Worm (Caenorhabditis elegans): ENCODE data around the gene F46F5.16.

F46F5.16 gene

DNA sequence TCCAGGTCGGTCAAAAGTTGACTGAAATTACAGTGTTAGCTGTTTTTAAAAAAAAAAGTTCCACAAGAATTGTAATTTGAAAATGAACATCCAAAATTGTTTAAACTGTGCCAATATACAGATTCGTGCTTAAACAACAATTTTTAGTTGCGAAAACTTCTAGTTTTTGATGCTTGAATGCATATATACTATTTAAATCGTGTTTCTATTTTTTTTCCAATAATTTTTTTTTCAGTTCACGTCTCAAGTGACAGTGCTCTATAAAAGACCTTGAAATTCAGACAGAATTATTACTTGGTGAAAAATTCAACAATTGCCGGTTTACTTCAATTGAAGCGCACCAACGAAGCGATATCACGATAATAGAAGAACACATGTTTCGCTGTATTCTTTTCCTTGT lies at the start of gene F46F5.16:
Gene F46F5.16 (plus strand): TSS at position 301 of the 400 bp plus-strand sequence.
- TF ChIP-seq ceh-13 (GFP tag; optimal IDR thresholded peaks at IDR 0.05) (no peak), flt-1 (GFP tag; IDR thresholded peaks at IDR 0.05) (no peak), scrt-1 (GFP tag; IDR thresholded peaks at IDR 0.05) (no peak), hmbx-1 (tag; optimal IDR thresholded peaks at IDR 0.05) (no peak), tra-4 (tag; optimal IDR thresholded peaks at IDR 0.05) (no peak), tbx-37 (GFP tag; conservative IDR thresholded peaks at IDR 0.05) (no peak), tbx-11 (GFP tag; IDR thresholded peaks at IDR 0.05) (no peak)

DNA sequence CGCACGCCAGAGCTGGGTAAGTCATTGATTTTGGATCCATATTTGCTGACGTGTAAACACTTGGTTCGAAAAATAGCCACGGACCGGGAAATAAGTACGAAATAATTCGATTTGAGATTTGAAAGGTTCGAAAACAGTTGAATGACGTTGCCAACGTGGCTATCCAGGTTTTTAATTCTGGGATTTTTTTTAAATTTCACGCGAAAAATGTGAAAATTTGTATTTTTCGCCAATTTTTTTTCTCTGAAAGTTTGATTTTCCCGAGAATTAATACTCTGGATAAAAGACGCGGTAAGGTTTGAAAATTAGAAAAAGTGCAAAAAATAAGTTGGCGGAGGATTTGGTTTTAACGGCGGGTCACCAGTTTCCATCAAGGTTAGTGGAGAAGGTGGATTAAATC lies 46.2 kb upstream of the F46F5.16 start, which contains the start of gene fbxc-48:
Gene fbxc-48 (minus strand): TSS at position 101 of the 400 bp plus-strand sequence.
- no peak for TF ChIP-seq hmg-4 (GFP tag; optimal IDR thresholded peaks at IDR 0.05)
- no peak for TF ChIP-seq ama-1 (optimal IDR thresholded peaks at IDR 0.05)
- no peak for TF ChIP-seq aly-1 (tag; optimal IDR thresholded peaks at IDR 0.05)
- TF ChIP-seq pes-1 (GFP tag; IDR thresholded peaks at IDR 0.05): no peak
- TF ChIP-seq ets-7 (tag; optimal IDR thresholded peaks at IDR 0.05): no peak
- TF ChIP-seq tra-4 (tag; optimal IDR thresholded peaks at IDR 0.05): no peak
- no peak for TF ChIP-seq F13C5.2 (tag; optimal IDR thresholded peaks at IDR 0.05)
- TF ChIP-seq ceh-36 (tag; optimal IDR thresholded peaks at IDR 0.05): no peak
- no peak for TF ChIP-seq hmbx-1 (tag; optimal IDR thresholded peaks at IDR 0.05)
- TF ChIP-seq ceh-13 (GFP tag; optimal IDR thresholded peaks at IDR 0.05): no peak
- TF ChIP-seq hnd-1 (tag; optimal IDR thresholded peaks at IDR 0.05): no peak
- no peak for TF ChIP-seq B0310.2 (tag; optimal IDR thresholded peaks at IDR 0.05)
- TF ChIP-seq sea-1 (GFP tag; conservative IDR thresholded peaks at IDR 0.05): no peak
- TF ChIP-seq flt-1 (GFP tag; IDR thresholded peaks at IDR 0.05): no peak
- no peak for TF ChIP-seq tbx-11 (GFP tag; IDR thresholded peaks at IDR 0.05)
- TF ChIP-seq scrt-1 (GFP tag; IDR thresholded peaks at IDR 0.05): no peak

ce11 chrII:750155-750554 lies 36.9 kb upstream of the F46F5.16 start, which contains the start of gene snt-6:
Gene snt-6 (minus strand): TSS chrII:750212.
- TF ChIP-seq sea-1 (GFP tag; conservative IDR thresholded peaks at IDR 0.05) (no peak), ceh-36 (tag; optimal IDR thresholded peaks at IDR 0.05) (no peak), tbx-11 (GFP tag; IDR thresholded peaks at IDR 0.05) (no peak), aly-1 (tag; optimal IDR thresholded peaks at IDR 0.05) (no peak), scrt-1 (GFP tag; IDR thresholded peaks at IDR 0.05) (no peak), tra-4 (tag; optimal IDR thresholded peaks at IDR 0.05) (no peak), tbx-37 (GFP tag; conservative IDR thresholded peaks at IDR 0.05) (no peak), F13C5.2 (tag; optimal IDR thresholded peaks at IDR 0.05) (no peak), pes-1 (GFP tag; IDR thresholded peaks at IDR 0.05) (no peak)

DNA sequence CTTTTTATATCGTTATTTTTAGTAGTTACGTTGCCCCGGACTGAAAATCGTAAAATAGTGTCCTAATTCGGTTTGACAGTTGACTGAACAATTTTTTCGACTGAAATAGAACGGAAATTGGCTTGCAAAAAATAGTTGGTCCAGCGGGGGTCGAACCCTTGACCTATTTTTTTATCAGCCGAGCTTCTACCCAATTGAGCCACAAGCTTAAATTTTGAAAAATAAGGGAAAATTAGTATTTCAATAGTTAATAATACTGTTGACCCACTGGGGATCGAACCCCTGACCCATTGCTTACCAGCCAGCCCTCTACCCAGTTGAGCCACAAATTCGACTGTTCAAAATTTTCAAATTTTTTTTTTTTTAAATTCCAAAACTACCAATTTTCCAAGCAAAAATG lies 35.2 kb upstream of the F46F5.16 start:
- TF ChIP-seq pes-1 (GFP tag; IDR thresholded peaks at IDR 0.05) (no peak), hmg-4 (GFP tag; optimal IDR thresholded peaks at IDR 0.05) (no peak), ceh-13 (GFP tag; optimal IDR thresholded peaks at IDR 0.05) (no peak), ama-1 (optimal IDR thresholded peaks at IDR 0.05) (no peak), hnd-1 (tag; optimal IDR thresholded peaks at IDR 0.05) (no peak), ets-7 (tag; optimal IDR thresholded peaks at IDR 0.05) (no peak), aly-1 (tag; optimal IDR thresholded peaks at IDR 0.05) (no peak), flt-1 (GFP tag; IDR thresholded peaks at IDR 0.05) (no peak), sea-1 (GFP tag; conservative IDR thresholded peaks at IDR 0.05) (no peak), B0310.2 (tag; optimal IDR thresholded peaks at IDR 0.05) (no peak), tbx-37 (GFP tag; conservative IDR thresholded peaks at IDR 0.05) (no peak), tbx-11 (GFP tag; IDR thresholded peaks at IDR 0.05) (no peak), tra-4 (tag; optimal IDR thresholded peaks at IDR 0.05) (no peak), F13C5.2 (tag; optimal IDR thresholded peaks at IDR 0.05) (no peak), hmbx-1 (tag; optimal IDR thresholded peaks at IDR 0.05) (no peak), ceh-36 (tag; optimal IDR thresholded peaks at IDR 0.05) (no peak), scrt-1 (GFP tag; IDR thresholded peaks at IDR 0.05) (no peak)

- TF ChIP-seq tra-4 (tag; optimal IDR thresholded peaks at IDR 0.05): no peak
- TF ChIP-seq flt-1 (GFP tag; IDR thresholded peaks at IDR 0.05): no peak
- TF ChIP-seq ceh-36 (tag; optimal IDR thresholded peaks at IDR 0.05): no peak
- no peak for TF ChIP-seq aly-1 (tag; optimal IDR thresholded peaks at IDR 0.05)
- no peak for TF ChIP-seq ets-7 (tag; optimal IDR thresholded peaks at IDR 0.05)
- no peak for TF ChIP-seq tbx-11 (GFP tag; IDR thresholded peaks at IDR 0.05)
- no peak for TF ChIP-seq ama-1 (optimal IDR thresholded peaks at IDR 0.05)
- TF ChIP-seq hnd-1 (tag; optimal IDR thresholded peaks at IDR 0.05): no peak
- no peak for TF ChIP-seq tbx-37 (GFP tag; conservative IDR thresholded peaks at IDR 0.05)
- TF ChIP-seq pes-1 (GFP tag; IDR thresholded peaks at IDR 0.05): no peak
- TF ChIP-seq hmg-4 (GFP tag; optimal IDR thresholded peaks at IDR 0.05): no peak
- TF ChIP-seq F13C5.2 (tag; optimal IDR thresholded peaks at IDR 0.05): no peak
- TF ChIP-seq hmbx-1 (tag; optimal IDR thresholded peaks at IDR 0.05): no peak
- no peak for TF ChIP-seq scrt-1 (GFP tag; IDR thresholded peaks at IDR 0.05)
Observed at ce11 chrII:753469-753868, 33.6 kb upstream of the F46F5.16 start.

- TF ChIP-seq F13C5.2 (tag; optimal IDR thresholded peaks at IDR 0.05): no peak
- no peak for TF ChIP-seq tbx-11 (GFP tag; IDR thresholded peaks at IDR 0.05)
- TF ChIP-seq tra-4 (tag; optimal IDR thresholded peaks at IDR 0.05): no peak
- no peak for TF ChIP-seq B0310.2 (tag; optimal IDR thresholded peaks at IDR 0.05)
- no peak for TF ChIP-seq hmg-4 (GFP tag; optimal IDR thresholded peaks at IDR 0.05)
- TF ChIP-seq ama-1 (optimal IDR thresholded peaks at IDR 0.05): no peak
- no peak for TF ChIP-seq scrt-1 (GFP tag; IDR thresholded peaks at IDR 0.05)
- TF ChIP-seq ceh-13 (GFP tag; optimal IDR thresholded peaks at IDR 0.05): no peak
- TF ChIP-seq hmbx-1 (tag; optimal IDR thresholded peaks at IDR 0.05): no peak
- no peak for TF ChIP-seq ets-7 (tag; optimal IDR thresholded peaks at IDR 0.05)
- TF ChIP-seq tbx-37 (GFP tag; conservative IDR thresholded peaks at IDR 0.05): no peak
- TF ChIP-seq sea-1 (GFP tag; conservative IDR thresholded peaks at IDR 0.05): no peak
- no peak for TF ChIP-seq aly-1 (tag; optimal IDR thresholded peaks at IDR 0.05)
- no peak for TF ChIP-seq hnd-1 (tag; optimal IDR thresholded peaks at IDR 0.05)
- no peak for TF ChIP-seq pes-1 (GFP tag; IDR thresholded peaks at IDR 0.05)
- TF ChIP-seq flt-1 (GFP tag; IDR thresholded peaks at IDR 0.05): no peak
- no peak for TF ChIP-seq ceh-36 (tag; optimal IDR thresholded peaks at IDR 0.05)
Observed at ce11 chrII:754971-755370, 32.1 kb upstream of the F46F5.16 start.

ce11 chrII:756161-756560 lies 30.9 kb upstream of the F46F5.16 start:
- TF ChIP-seq B0310.2 (tag; optimal IDR thresholded peaks at IDR 0.05) (no peak), ets-7 (tag; optimal IDR thresholded peaks at IDR 0.05) (no peak), scrt-1 (GFP tag; IDR thresholded peaks at IDR 0.05) (no peak), flt-1 (GFP tag; IDR thresholded peaks at IDR 0.05) (no peak), hmbx-1 (tag; optimal IDR thresholded peaks at IDR 0.05) (no peak), tbx-37 (GFP tag; conservative IDR thresholded peaks at IDR 0.05) (no peak), ama-1 (optimal IDR thresholded peaks at IDR 0.05) (no peak), ceh-13 (GFP tag; optimal IDR thresholded peaks at IDR 0.05) (no peak), sea-1 (GFP tag; conservative IDR thresholded peaks at IDR 0.05) (no peak), pes-1 (GFP tag; IDR thresholded peaks at IDR 0.05) (no peak), tbx-11 (GFP tag; IDR thresholded peaks at IDR 0.05) (no peak)

Measured in whole organism, early embryonic.